Fruit fly (Drosophila melanogaster): Measurements from ENCODE around the gene Myo28B1.

Myo28B1 gene

DNA sequence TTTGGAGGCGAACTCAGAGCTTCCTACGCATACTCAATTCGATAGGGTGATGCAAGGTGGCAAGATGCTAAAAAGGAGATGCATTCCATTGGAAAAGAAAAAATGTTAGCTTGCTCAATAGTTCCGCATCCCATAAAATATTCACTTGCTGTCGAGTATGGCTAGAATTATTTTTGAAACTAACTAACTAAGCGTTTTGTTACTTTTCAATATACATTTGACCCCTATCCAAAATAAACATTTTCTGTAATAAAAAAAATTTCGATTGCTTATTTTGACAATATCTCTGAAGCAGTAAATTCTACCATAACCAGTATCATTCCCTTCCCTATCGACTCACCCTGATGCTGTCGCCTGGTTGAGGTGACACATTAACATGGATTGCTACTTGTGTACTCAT lies 37.7 kb downstream of the Myo28B1 start:
- peak; percentile 73 for TF ChIP-seq CG17806 (tag; optimal IDR thresholded peaks at IDR 0.05)
- TF ChIP-seq CG34367 (tag; optimal IDR thresholded peaks at IDR 0.05) = peak; percentile 60
- TF ChIP-seq CG9948 (tag; optimal IDR thresholded peaks at IDR 0.05) = peak; percentile 38
- TF ChIP-seq Pif1A (GFP tag; optimal IDR thresholded peaks at IDR 0.05) = peak; percentile 79
- TF ChIP-seq Pif1B (GFP tag; optimal IDR thresholded peaks at IDR 0.05) = peak; percentile 73
- no peak for TF ChIP-seq CG32121 (GFP tag; IDR thresholded peaks at IDR 0.05)
- TF ChIP-seq CG13204 (GFP tag; optimal IDR thresholded peaks at IDR 0.05) = peak; percentile 21
- peak; percentile 57 for TF ChIP-seq CG8301 (tag; optimal IDR thresholded peaks at IDR 0.05)
- no peak for TF ChIP-seq EcR (GFP tag; optimal IDR thresholded peaks at IDR 0.05)
- no peak for TF ChIP-seq D1 (tag; optimal IDR thresholded peaks at IDR 0.05)
- TF ChIP-seq Snoo (tag; optimal IDR thresholded peaks at IDR 0.05) = peak; percentile 75
- 0 out of 3 replicates have a peak, but pooled peaks have one; percentile 40 for TF ChIP-seq fd96Ca (GFP tag; IDR thresholded peaks at IDR 0.05)
- 0 out of 2 replicates have a peak, but pooled peaks have one; percentile 22 for TF ChIP-seq Ets98B (GFP tag; IDR thresholded peaks at IDR 0.05)
- TF ChIP-seq CG15710 (tag; optimal IDR thresholded peaks at IDR 0.05) = peak; percentile 88
- peak; percentile 20 for TF ChIP-seq gl (tag; optimal IDR thresholded peaks at IDR 0.05)
- peak; percentile 20; the same call in 1 of the 2 replicates for TF ChIP-seq CG12605 (GFP tag; IDR thresholded peaks at IDR 0.05)
- peak; percentile 55; the same call in 2 of the 3 replicates for TF ChIP-seq CG4496 (GFP tag; IDR thresholded peaks at IDR 0.05)
- no peak for TF ChIP-seq rn (GFP tag; IDR thresholded peaks at IDR 0.05)
- peak; percentile 51 for TF ChIP-seq CG14655 (GFP tag; optimal IDR thresholded peaks at IDR 0.05)
- peak; percentile 87 for TF ChIP-seq CG8159 (tag; optimal IDR thresholded peaks at IDR 0.05)
- no peak for TF ChIP-seq CG10348 (GFP tag; IDR thresholded peaks at IDR 0.05)

- TF ChIP-seq CG10348 (GFP tag; IDR thresholded peaks at IDR 0.05) (no peak), CG13204 (GFP tag; optimal IDR thresholded peaks at IDR 0.05) (no peak)
Measured at dm6 chr2L:7710580-7710979, 44.7 kb downstream of the Myo28B1 start, which contains the start of gene Ntl. Gene Ntl, plus strand, starts transcription at chr2L:7710880.

- TF ChIP-seq CG10348 (GFP tag; IDR thresholded peaks at IDR 0.05) = no peak
- TF ChIP-seq CG4496 (GFP tag; IDR thresholded peaks at IDR 0.05) = 0 out of 3 replicates have a peak, but pooled peaks have one; percentile 18
- no peak for TF ChIP-seq fd96Ca (GFP tag; IDR thresholded peaks at IDR 0.05)
Measured at dm6 chr2L:7711034-7711685, 45.3 kb downstream of the Myo28B1 start.

- TF ChIP-seq CG12605 (GFP tag; IDR thresholded peaks at IDR 0.05) (no peak), CG8301 (tag; optimal IDR thresholded peaks at IDR 0.05) (no peak), CG17806 (tag; optimal IDR thresholded peaks at IDR 0.05) (no peak), D1 (tag; optimal IDR thresholded peaks at IDR 0.05) (no peak), Pif1B (GFP tag; optimal IDR thresholded peaks at IDR 0.05) (no peak), Pif1A (GFP tag; optimal IDR thresholded peaks at IDR 0.05) (no peak), rn (GFP tag; IDR thresholded peaks at IDR 0.05) (no peak), CG14655 (GFP tag; optimal IDR thresholded peaks at IDR 0.05) (no peak), CG13204 (GFP tag; optimal IDR thresholded peaks at IDR 0.05) (no peak), gl (tag; optimal IDR thresholded peaks at IDR 0.05) (no peak), CG10348 (GFP tag; IDR thresholded peaks at IDR 0.05) (no peak), Ets98B (GFP tag; IDR thresholded peaks at IDR 0.05) (no peak), CG9948 (tag; optimal IDR thresholded peaks at IDR 0.05) (no peak)
Measured at dm6 chr2L:7716545-7716944, 50.7 kb downstream of the Myo28B1 start, which contains the start of gene CG33296. Gene CG33296, minus strand, starts transcription at chr2L:7716645.

DNA sequence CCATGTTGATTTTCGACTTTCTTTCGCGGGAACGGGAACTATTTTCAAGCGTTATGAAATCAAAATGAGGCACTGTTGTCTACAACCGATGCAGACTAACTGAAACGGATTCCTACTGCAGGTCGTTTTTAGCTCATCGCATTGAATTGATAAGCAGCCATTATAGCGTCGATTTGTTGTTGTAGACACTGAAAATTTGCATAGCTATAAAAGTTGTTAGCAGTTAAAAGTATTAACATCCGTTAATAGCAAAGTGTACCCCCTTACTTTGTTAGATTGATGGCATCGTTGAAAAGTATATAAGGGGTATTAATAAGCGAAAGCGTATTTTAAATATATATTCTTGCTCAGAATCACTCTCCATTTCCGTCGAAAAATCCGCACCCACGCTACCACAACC lies 53.5 kb downstream of the Myo28B1 start, which contains the start of gene CG13793:
Gene CG13793, minus strand, starts transcription at position 101 of the 400 bp plus-strand sequence.
- no peak for TF ChIP-seq fd96Ca (GFP tag; IDR thresholded peaks at IDR 0.05)
- no peak for TF ChIP-seq CG34367 (tag; optimal IDR thresholded peaks at IDR 0.05)
- no peak for TF ChIP-seq CG32121 (GFP tag; IDR thresholded peaks at IDR 0.05)
- TF ChIP-seq CG13204 (GFP tag; optimal IDR thresholded peaks at IDR 0.05) = no peak
- no peak for TF ChIP-seq gl (tag; optimal IDR thresholded peaks at IDR 0.05)
- no peak for TF ChIP-seq EcR (GFP tag; optimal IDR thresholded peaks at IDR 0.05)
- TF ChIP-seq CG9948 (tag; optimal IDR thresholded peaks at IDR 0.05) = no peak
- no peak for TF ChIP-seq CG12605 (GFP tag; IDR thresholded peaks at IDR 0.05)
- TF ChIP-seq CG4496 (GFP tag; IDR thresholded peaks at IDR 0.05) = no peak
- no peak for TF ChIP-seq Pif1A (GFP tag; optimal IDR thresholded peaks at IDR 0.05)
- no peak for TF ChIP-seq Snoo (tag; optimal IDR thresholded peaks at IDR 0.05)
- no peak for TF ChIP-seq Ets98B (GFP tag; IDR thresholded peaks at IDR 0.05)

dm6 chr2L:7722102-7722501 lies 56.3 kb downstream of the Myo28B1 start:
- TF ChIP-seq Ets98B (GFP tag; IDR thresholded peaks at IDR 0.05) (no peak), CG13204 (GFP tag; optimal IDR thresholded peaks at IDR 0.05) (no peak), gl (tag; optimal IDR thresholded peaks at IDR 0.05) (no peak), D1 (tag; optimal IDR thresholded peaks at IDR 0.05) (no peak), EcR (GFP tag; optimal IDR thresholded peaks at IDR 0.05) (no peak), CG15710 (tag; optimal IDR thresholded peaks at IDR 0.05) (no peak), Pif1A (GFP tag; optimal IDR thresholded peaks at IDR 0.05) (no peak), CG8301 (tag; optimal IDR thresholded peaks at IDR 0.05) (no peak), Pif1B (GFP tag; optimal IDR thresholded peaks at IDR 0.05) (no peak), CG32121 (GFP tag; IDR thresholded peaks at IDR 0.05) (no peak), rn (GFP tag; IDR thresholded peaks at IDR 0.05) (no peak), CG10348 (GFP tag; IDR thresholded peaks at IDR 0.05) (no peak), CG8159 (tag; optimal IDR thresholded peaks at IDR 0.05) (no peak), Snoo (tag; optimal IDR thresholded peaks at IDR 0.05) (no peak), CG17806 (tag; optimal IDR thresholded peaks at IDR 0.05) (no peak)
